Worm (Caenorhabditis elegans) whole organism, midembryonic: ENCODE data around the gene F07G6.8.

Experiments
- flt-1 ChIP-seq: fragments of 200-800 bp; sonication (Bioruptor generic); IDR thresholded peaks from 2 replicates; pipeline ENCODE4 v1.3.6; 2022; ENCODE audit warnings: missing genetic modification characterization, missing compliant biosample characterization
- tab-1 ChIP-seq: fragments of 200-800 bp; sonication (Bioruptor generic); IDR thresholded peaks from 2 replicates; pipeline ENCODE4 v1.3.6; 2022; ENCODE audit warnings: missing genetic modification characterization, missing compliant biosample characterization
- ztf-23 ChIP-seq: fragments of 200-800 bp; sonication (Bioruptor generic); IDR thresholded peaks from 2 replicates; pipeline ENCODE4 v1.3.6; 2022; ENCODE audit warnings: missing genetic modification reagents, missing genetic modification characterization, missing compliant biosample characterization

ce11 chrX:1703840-1704239, 16.4 kb downstream of the F07G6.8 start, which contains the start of gene C36C9.5:
- TF ChIP-seq flt-1 (GFP tag; lab: Robert Waterston, UW) (no peak), tab-1 (GFP tag; lab: Robert Waterston, UW) (no peak), ztf-23 (no peak)
